Worm (Caenorhabditis elegans) whole organism, L1 larva: ENCODE results near the gene C16C8.4.

ENCODE experiments used
- ceh-8 ChIP-seq: fragments of 200-800 bp; sonication (Bioruptor generic); optimal IDR thresholded peaks from 2 replicates; lab custom pipeline; 2018; ENCODE audit warnings: mild to moderate bottlenecking, missing genetic modification characterization, moderate library complexity, missing compliant biosample characterization
- jun-1 ChIP-seq: fragments of 150-350 bp; optimal IDR thresholded peaks from 2 replicates; lab custom pipeline; 2014; ENCODE audit warnings: missing biosample characterization, missing genetic modification reagents, missing genetic modification characterization
- lir-3 ChIP-seq: sonication (generic microtip); optimal IDR thresholded peaks from 2 replicates; lab custom pipeline; 2016; ENCODE audit warnings: mild to moderate bottlenecking, missing genetic modification characterization, moderate library complexity, missing compliant biosample characterization; ENCODE audit not compliant: poor library complexity
- mdl-1 ChIP-seq, 2 experiments: fragments of 150-350 bp; optimal IDR thresholded peaks; 2 replicates each; lab custom pipeline; 2014 to 2017; ENCODE audit warnings: missing biosample characterization in 2 of 2, missing genetic modification characterization in 2 of 2, inconsistent platforms in 1 of 2
- mep-1 ChIP-seq: fragments of 150-350 bp; optimal IDR thresholded peaks from 2 replicates; lab custom pipeline; 2014; ENCODE audit warnings: missing biosample characterization, missing genetic modification characterization
- nhr-28 ChIP-seq: fragments of 150-350 bp; optimal IDR thresholded peaks from 2 replicates; lab custom pipeline; 2014; ENCODE audit warnings: missing biosample characterization, missing genetic modification characterization
- sox-4 ChIP-seq: sonication (generic microtip); optimal IDR thresholded peaks from 2 replicates; lab custom pipeline; 2016; ENCODE audit warnings: missing genetic modification characterization, missing compliant biosample characterization
- unc-62 ChIP-seq: fragments of 150-350 bp; optimal IDR thresholded peaks from 2 replicates; lab custom pipeline; 2014; ENCODE audit warnings: missing biosample characterization, missing genetic modification reagents, missing genetic modification characterization
- unc-98 ChIP-seq: fragments of 200-800 bp; sonication (Bioruptor generic); IDR thresholded peaks from 2 replicates; pipeline ENCODE4 v1.3.6; 2022; ENCODE audit warnings: missing genetic modification characterization, missing compliant biosample characterization
- vab-15 ChIP-seq: sonication (generic microtip); optimal IDR thresholded peaks from 2 replicates; lab custom pipeline; 2017; ENCODE audit warnings: missing genotype, mild to moderate bottlenecking, missing genetic modification characterization, missing compliant biosample characterization
- zag-1 ChIP-seq: fragments of 150-350 bp; optimal IDR thresholded peaks from 2 replicates; lab custom pipeline; 2014; ENCODE audit warnings: missing biosample characterization, missing genetic modification characterization

ce11 chrII:3437393-3437792, 6.8 kb downstream of the C16C8.4 start:
- TF ChIP-seq mep-1 (tag; lab: Kevin White, UChicago) (no peak), lir-3 (no peak), sox-4 (tag; lab: Kevin White, UChicago) (no peak), zag-1 (tag; lab: Kevin White, UChicago) (no peak), nhr-28 (tag; lab: Kevin White, UChicago) (no peak), vab-15 (tag; lab: Kevin White, UChicago) (no peak), ceh-8 (GFP tag; lab: Kevin White, UChicago) (no peak), unc-62 (GFP tag; lab: Kevin White, UChicago) (no peak), unc-98 (GFP tag; lab: Robert Waterston, UW) (no peak), jun-1 (no peak), mdl-1 (tag; optimal IDR thresholded peaks at IDR 0.05; lab: Kevin White, UChicago) (no peak)
